Worm (Caenorhabditis elegans) whole organism, L4/young adult: Measurements from ENCODE around the gene mps-1.

ENCODE experiments used
- dao-5 ChIP-seq: sonication (generic microtip); optimal IDR thresholded peaks from 2 replicates; lab custom pipeline; 2016; ENCODE audit warnings: missing genotype, missing genetic modification characterization, moderate library complexity, missing compliant biosample characterization
- him-1 ChIP-seq: sonication (generic microtip); optimal IDR thresholded peaks from 2 replicates; lab custom pipeline; 2016; ENCODE audit warnings: missing genotype, missing genetic modification reagents, missing genetic modification characterization, missing compliant biosample characterization

ce11 chrII:6269805-6270414, 24.3 kb downstream of the mps-1 start, which contains the start of gene F13H8.2:
- TF ChIP-seq him-1 (tag; lab: Kevin White, UChicago) (no peak), dao-5 (tag; lab: Kevin White, UChicago) (no peak)
